Fruit fly (Drosophila melanogaster) whole organism, wandering third instar larva: ENCODE measurements around the gene AdamTS-B.

Source experiments
- CG9705 ChIP-seq: fragments of 200-800 bp; sonication (Bioruptor generic); optimal IDR thresholded peaks from 2 replicates; lab custom pipeline; 2018; ENCODE audit warnings: missing biosample characterization, mild to moderate bottlenecking, missing genetic modification characterization
- Dfd ChIP-seq: fragments of >200 bp; optimal IDR thresholded peaks from 2 replicates; lab custom pipeline; 2017; ENCODE audit warnings: missing biosample characterization, missing genetic modification characterization
- GATAd ChIP-seq: sonication (Bioruptor generic); optimal IDR thresholded peaks from 2 replicates; lab custom pipeline; 2016; ENCODE audit warnings: missing biosample characterization, missing genetic modification characterization
- HLH106 ChIP-seq: fragments of 200-800 bp; optimal IDR thresholded peaks from 3 replicates; lab custom pipeline; 2019; ENCODE audit warnings: missing biosample characterization, mild to moderate bottlenecking, missing genetic modification characterization, moderate library complexity
- Hnf4 ChIP-seq: fragments of 200-800 bp; sonication (Bioruptor generic); optimal IDR thresholded peaks from 2 replicates; lab custom pipeline; 2016; ENCODE audit warnings: missing biosample characterization, mild to moderate bottlenecking, missing genetic modification characterization
- Hr78 ChIP-seq: fragments of >200 bp; optimal IDR thresholded peaks from 2 replicates; lab custom pipeline; 2017; ENCODE audit warnings: missing biosample characterization, missing genetic modification characterization
- Mio ChIP-seq: sonication (Bioruptor generic); optimal IDR thresholded peaks from 2 replicates; lab custom pipeline; 2016; ENCODE audit warnings: missing biosample characterization, missing genetic modification characterization
- N ChIP-seq: fragments of >200 bp; optimal IDR thresholded peaks from 2 replicates; lab custom pipeline; 2018; ENCODE audit warnings: missing biosample characterization, missing external identifiers, missing genetic modification characterization
- OdsH ChIP-seq: fragments of 200-800 bp; sonication (Bioruptor generic); optimal IDR thresholded peaks from 2 replicates; lab custom pipeline; 2016; ENCODE audit warnings: missing biosample characterization, mild to moderate bottlenecking, missing genetic modification characterization
- h ChIP-seq: fragments of 200-800 bp; sonication (Bioruptor generic); optimal IDR thresholded peaks from 3 replicates; lab custom pipeline; 2016; ENCODE audit warnings: missing biosample characterization, mild to moderate bottlenecking, missing genetic modification characterization
- lola ChIP-seq: fragments of >200 bp; optimal IDR thresholded peaks from 2 replicates; lab custom pipeline; 2017; ENCODE audit warnings: missing biosample characterization, missing genetic modification characterization
- usp ChIP-seq: fragments of >200 bp; optimal IDR thresholded peaks from 2 replicates; lab custom pipeline; 2017; ENCODE audit warnings: missing biosample characterization, missing genetic modification characterization

dm6 chrX:5671537-5672029, 26.8 kb upstream of the AdamTS-B start, which contains the start of gene Rab18:
- no peak for TF ChIP-seq N (GFP tag; lab: Kevin White, UChicago)
- TF ChIP-seq OdsH (GFP tag; lab: Kevin White, UChicago), result no peak
- TF ChIP-seq Hnf4 (GFP tag; lab: Kevin White, UChicago), result no peak
- TF ChIP-seq usp (GFP tag; lab: Kevin White, UChicago), result no peak
- no peak for TF ChIP-seq Hr78 (GFP tag; lab: Kevin White, UChicago)
- TF ChIP-seq HLH106, result peak; percentile 23
- TF ChIP-seq GATAd, result peak; percentile 25
- TF ChIP-seq h (GFP tag; lab: Kevin White, UChicago), result no peak
- TF ChIP-seq Dfd (GFP tag; lab: Kevin White, UChicago), result no peak
- no peak for TF ChIP-seq lola (GFP tag; lab: Kevin White, UChicago)
- TF ChIP-seq CG9705 (GFP tag; lab: Kevin White, UChicago), result no peak
- no peak for TF ChIP-seq Mio (GFP tag; lab: Kevin White, UChicago)
